Worm (Caenorhabditis elegans) whole organism, L3 larva: ENCODE measurements around the gene decr-1.3.

Experiments used
- R02D3.7 ChIP-seq: fragments of 150-350 bp; optimal IDR thresholded peaks from 2 replicates; lab custom pipeline; 2014; ENCODE audit warnings: missing biosample characterization, missing genetic modification characterization
- ama-1 ChIP-seq: fragments of 150-350 bp; optimal IDR thresholded peaks from 2 replicates; lab custom pipeline; 2018
- ceh-28 ChIP-seq: fragments of 150-350 bp; optimal IDR thresholded peaks from 2 replicates; lab custom pipeline; 2014; ENCODE audit warnings: missing biosample characterization, missing genetic modification reagents, missing genetic modification characterization
- egl-5 ChIP-seq: fragments of 150-350 bp; optimal IDR thresholded peaks from 2 replicates; lab custom pipeline; 2017; ENCODE audit warnings: missing biosample characterization, missing genetic modification reagents, missing genetic modification characterization, inconsistent platforms
- elt-1 ChIP-seq: fragments of 150-350 bp; optimal IDR thresholded peaks from 2 replicates; lab custom pipeline; 2014; ENCODE audit warnings: missing biosample characterization, missing genetic modification characterization
- elt-2 ChIP-seq: sonication (generic microtip); optimal IDR thresholded peaks from 2 replicates; lab custom pipeline; 2016; ENCODE audit warnings: missing genetic modification reagents, mild to moderate bottlenecking, missing genetic modification characterization, missing compliant biosample characterization
- elt-3 ChIP-seq, 3 experiments: fragments of 150-350 bp in 1 of 3; sonication (generic microtip) in 2 of 3; optimal IDR thresholded peaks; 2 replicates in 2 of 3; 4 replicates in 1 of 3; lab custom pipeline; 2014 to 2017; ENCODE audit warnings: missing biosample characterization in 3 of 3, missing genetic modification characterization in 3 of 3
- eor-1 ChIP-seq, 2 experiments: fragments of 150-350 bp; optimal IDR thresholded peaks; 2 replicates each; lab custom pipeline; 2014 to 2018; ENCODE audit warnings: missing biosample characterization in 2 of 2, missing genetic modification characterization in 2 of 2
- fkh-10 ChIP-seq: sonication (generic microtip); optimal IDR thresholded peaks from 2 replicates; lab custom pipeline; 2017; ENCODE audit warnings: missing biosample characterization, missing genetic modification reagents, missing genetic modification characterization
- fkh-2 ChIP-seq: fragments of 150-350 bp; optimal IDR thresholded peaks from 2 replicates; lab custom pipeline; 2014; ENCODE audit warnings: missing biosample characterization, missing genetic modification reagents, missing genetic modification characterization
- fos-1 ChIP-seq: fragments of 150-350 bp; optimal IDR thresholded peaks from 2 replicates; lab custom pipeline; 2014; ENCODE audit warnings: missing biosample characterization, missing genetic modification characterization
- hmg-11 ChIP-seq: sonication (generic microtip); optimal IDR thresholded peaks from 2 replicates; lab custom pipeline; 2016; ENCODE audit warnings: missing genetic modification characterization, missing compliant biosample characterization
- lin-15B ChIP-seq: fragments of 150-350 bp; optimal IDR thresholded peaks from 2 replicates; lab custom pipeline; 2014; ENCODE audit warnings: missing biosample characterization, missing genetic modification characterization
- lin-39 ChIP-seq: fragments of 150-350 bp; optimal IDR thresholded peaks from 2 replicates; lab custom pipeline; 2018; ENCODE audit warnings: missing biosample characterization, missing genetic modification reagents, missing genetic modification characterization
- lsy-12 ChIP-seq: sonication (generic microtip); optimal IDR thresholded peaks from 2 replicates; lab custom pipeline; 2016; ENCODE audit warnings: mild to moderate bottlenecking, missing genetic modification characterization, missing compliant biosample characterization
- mdl-1 ChIP-seq: fragments of 150-350 bp; optimal IDR thresholded peaks from 2 replicates; lab custom pipeline; 2014; ENCODE audit warnings: missing biosample characterization, missing genetic modification characterization
- nfya-1 ChIP-seq: sonication (generic microtip); optimal IDR thresholded peaks from 2 replicates; lab custom pipeline; 2017; ENCODE audit warnings: missing genetic modification characterization, mild to moderate bottlenecking, missing compliant biosample characterization, antibody characterized with exemption, moderate library complexity; ENCODE audit not compliant: insufficient read depth
- nhr-11 ChIP-seq: fragments of 150-350 bp; optimal IDR thresholded peaks from 2 replicates; lab custom pipeline; 2014; ENCODE audit warnings: missing biosample characterization, missing genetic modification characterization
- nhr-12 ChIP-seq: fragments of 150-350 bp; optimal IDR thresholded peaks from 2 replicates; lab custom pipeline; 2014; ENCODE audit warnings: missing biosample characterization, missing genetic modification characterization
- nhr-237 ChIP-seq: fragments of 150-350 bp; optimal IDR thresholded peaks from 2 replicates; lab custom pipeline; 2014; ENCODE audit warnings: missing biosample characterization, missing genetic modification characterization
- nhr-25 ChIP-seq: sonication (generic microtip); optimal IDR thresholded peaks from 2 replicates; lab custom pipeline; 2017; ENCODE audit warnings: missing biosample characterization, missing genetic modification characterization
- nhr-28 ChIP-seq: fragments of 150-350 bp; optimal IDR thresholded peaks from 2 replicates; lab custom pipeline; 2014; ENCODE audit warnings: missing biosample characterization, missing genetic modification characterization
- nhr-43 ChIP-seq: sonication (generic microtip); optimal IDR thresholded peaks from 2 replicates; lab custom pipeline; 2016; ENCODE audit warnings: mild to moderate bottlenecking, missing genetic modification characterization, missing compliant biosample characterization; ENCODE audit not compliant: poor library complexity, severe bottlenecking
- pha-4 ChIP-seq: fragments of 150-350 bp; optimal IDR thresholded peaks from 2 replicates; lab custom pipeline; 2014; ENCODE audit warnings: missing biosample characterization, missing genetic modification reagents, missing genetic modification characterization
- skn-1 ChIP-seq: fragments of 150-350 bp; optimal IDR thresholded peaks from 2 replicates; lab custom pipeline; 2014; ENCODE audit warnings: missing biosample characterization, missing genetic modification characterization
- snpc-4 ChIP-seq: fragments of 150-350 bp; optimal IDR thresholded peaks from 2 replicates; lab custom pipeline; 2014; ENCODE audit warnings: missing biosample characterization, missing genetic modification characterization
- unc-39 ChIP-seq: sonication (generic microtip); optimal IDR thresholded peaks from 4 replicates; lab custom pipeline; 2017; ENCODE audit warnings: missing biosample characterization, missing genetic modification characterization
- unc-62 ChIP-seq: fragments of 150-350 bp; sonication (generic microtip); optimal IDR thresholded peaks from 4 replicates; lab custom pipeline; 2014; ENCODE audit warnings: missing biosample characterization, missing genetic modification reagents, missing genetic modification characterization
- zag-1 ChIP-seq: fragments of 150-350 bp; optimal IDR thresholded peaks from 2 replicates; lab custom pipeline; 2014; ENCODE audit warnings: missing biosample characterization, missing genetic modification characterization
- ztf-11 ChIP-seq: fragments of 150-350 bp; optimal IDR thresholded peaks from 2 replicates; lab custom pipeline; 2014; ENCODE audit warnings: missing biosample characterization, missing genetic modification characterization
- ztf-4 ChIP-seq: fragments of 150-350 bp; optimal IDR thresholded peaks from 2 replicates; lab custom pipeline; 2014; ENCODE audit warnings: missing biosample characterization, missing genetic modification characterization

Gene decr-1.3

ce11 chrII:8170374-8170773, 3.0 kb downstream of the decr-1.3 start, which contains the start of gene T05C12.11:
T05C12.11 (minus strand) TSS chrII:8170474.
- TF ChIP-seq ama-1 (lab: Kevin White, UChicago): no peak

ce11 chrII:8169283-8169682, 4.1 kb downstream of the decr-1.3 start, which contains the start of gene T05C12.15:
T05C12.15 (plus strand) TSS chrII:8169583.
- no peak for TF ChIP-seq lsy-12 (tag; lab: Kevin White, UChicago)

DNA sequence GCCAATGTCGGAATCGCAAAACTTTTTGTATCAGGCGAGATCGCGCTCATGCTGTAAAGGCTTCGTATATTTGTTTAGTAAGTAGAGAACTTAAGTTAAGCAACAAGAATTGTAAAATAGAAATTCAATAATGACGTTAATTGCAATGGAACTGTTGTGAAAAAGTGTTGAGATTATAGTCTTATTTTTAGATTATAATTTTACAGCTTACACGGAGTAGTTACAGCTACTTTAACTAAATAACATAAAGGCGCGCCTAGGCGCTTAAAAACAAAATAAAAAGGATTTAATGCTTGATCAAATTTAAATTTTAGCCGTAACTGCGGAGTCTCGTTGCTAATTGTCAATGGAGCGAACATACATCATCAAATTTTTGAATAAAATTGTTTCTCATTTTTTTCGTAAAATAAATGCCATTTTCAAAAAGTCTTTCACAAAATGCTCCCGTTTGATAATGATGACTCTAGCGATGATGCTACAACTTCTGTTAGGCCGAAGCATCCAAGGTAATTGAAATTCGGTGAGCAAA, 11.2 kb downstream of the decr-1.3 start, which contains the start of the genes emb-27 and rrf-3:
emb-27 (minus strand) TSS at position 51 of the 529 bp plus-strand sequence.
rrf-3 (plus strand) TSS at position 346 of the 529 bp plus-strand sequence.
- peak; percentile 26 for TF ChIP-seq skn-1 (tag; lab: Kevin White, UChicago)
- peak; percentile 50 for TF ChIP-seq nhr-25
- TF ChIP-seq lin-15B (tag; lab: Kevin White, UChicago): peak; percentile 85
- TF ChIP-seq nhr-237 (tag; lab: Kevin White, UChicago): no peak
- TF ChIP-seq unc-39 (tag; lab: Kevin White, UChicago): no peak
- TF ChIP-seq egl-5 (tag; lab: Kevin White, UChicago): peak; percentile 31
- TF ChIP-seq mdl-1: no peak
- TF ChIP-seq snpc-4 (tag; lab: Kevin White, UChicago): no peak
- no peak for TF ChIP-seq ztf-11 (tag; lab: Kevin White, UChicago)
- TF ChIP-seq pha-4 (tag; lab: Kevin White, UChicago): peak; percentile 82
- TF ChIP-seq nfya-1 (tag; lab: Kevin White, UChicago): peak; percentile 61
- no peak for TF ChIP-seq zag-1

DNA sequence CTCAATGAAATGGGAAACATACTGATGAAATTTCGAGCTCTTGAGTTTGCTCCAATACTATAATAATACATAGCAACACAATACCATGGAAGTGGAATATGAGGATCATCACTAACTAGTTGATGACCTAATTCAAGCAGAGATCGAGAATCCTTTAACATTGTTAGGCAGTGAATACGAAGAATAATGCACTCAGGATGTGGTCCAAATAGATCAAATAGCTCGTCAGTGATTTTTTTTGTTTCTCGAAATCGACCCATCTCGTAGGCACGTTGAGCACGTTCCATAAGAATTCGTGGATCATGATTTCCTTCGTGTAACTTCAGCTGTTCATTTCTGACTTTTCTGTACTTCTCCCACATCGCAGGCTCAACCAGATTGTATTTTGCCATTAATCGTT, 12.4 kb downstream of the decr-1.3 start:
- no peak for TF ChIP-seq elt-1 (tag; lab: Kevin White, UChicago)
- no peak for TF ChIP-seq R02D3.7 (tag; lab: Kevin White, UChicago)
- TF ChIP-seq unc-62: no peak
- no peak for TF ChIP-seq ceh-28 (tag; lab: Kevin White, UChicago)
- no peak for TF ChIP-seq fkh-10 (GFP tag; lab: Kevin White, UChicago)
- no peak for TF ChIP-seq nhr-43 (tag; lab: Kevin White, UChicago)
- TF ChIP-seq zag-1: no peak
- TF ChIP-seq fkh-2 (tag; lab: Kevin White, UChicago): no peak
- TF ChIP-seq nhr-12 (tag; lab: Kevin White, UChicago): no peak
- no peak for TF ChIP-seq ztf-4
- no peak for TF ChIP-seq elt-3 (tag; optimal IDR thresholded peaks at IDR 0.05; lab: Kevin White, UChicago)
- TF ChIP-seq egl-5 (tag; lab: Kevin White, UChicago): no peak
- TF ChIP-seq eor-1 (tag; optimal IDR thresholded peaks at IDR 0.05; lab: Kevin White, UChicago): no peak
- TF ChIP-seq hmg-11: no peak
- no peak for TF ChIP-seq nhr-28 (tag; lab: Kevin White, UChicago)

DNA sequence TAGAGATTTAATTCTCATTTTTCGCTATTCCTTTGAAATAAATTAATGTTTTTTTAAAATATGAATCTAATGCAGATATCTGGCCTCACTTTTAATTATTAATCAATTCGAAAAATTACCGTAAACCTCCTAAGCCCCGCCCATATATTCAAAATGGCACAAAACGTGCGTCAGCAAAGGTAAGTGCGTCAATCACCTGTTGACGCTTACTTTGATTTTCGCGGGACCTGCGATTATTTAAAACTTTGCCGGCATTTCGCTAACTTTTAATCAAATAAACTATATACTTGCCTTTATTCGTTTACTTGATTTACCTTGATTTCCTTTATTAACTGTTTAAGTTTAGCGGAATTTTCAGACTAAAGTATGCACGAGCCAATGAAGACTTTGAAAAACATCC, 15.4 kb downstream of the decr-1.3 start, which contains the start of gene pch-2:
pch-2 (plus strand) TSS at position 359 of the 400 bp plus-strand sequence.
- peak; percentile 53 for TF ChIP-seq snpc-4 (tag; lab: Kevin White, UChicago)
- no peak for TF ChIP-seq lsy-12 (tag; lab: Kevin White, UChicago)
- TF ChIP-seq lin-39 (tag; lab: Kevin White, UChicago): peak; percentile 13
- peak; percentile 33 for TF ChIP-seq nhr-43 (tag; lab: Kevin White, UChicago)
- peak; percentile 11 for TF ChIP-seq elt-2 (tag; lab: Kevin White, UChicago)
- TF ChIP-seq fos-1: no peak
- TF ChIP-seq pha-4 (tag; lab: Kevin White, UChicago): peak; percentile 59
- TF ChIP-seq lin-15B (tag; lab: Kevin White, UChicago): peak; percentile 70
- TF ChIP-seq fkh-2 (tag; lab: Kevin White, UChicago): no peak
- peak; percentile 53 for TF ChIP-seq nhr-25
- TF ChIP-seq nfya-1 (tag; lab: Kevin White, UChicago): peak; percentile 71
- TF ChIP-seq, all 47 proteins: peak for 8

ce11 chrII:8156845-8157373, 16.4 kb downstream of the decr-1.3 start, which contains the start of the genes tub-1 and tmem-138:
tub-1 (minus strand) TSS chrII:8156945.
tmem-138 (plus strand) TSS chrII:8157323.
- TF ChIP-seq nhr-11 (tag; lab: Kevin White, UChicago) (peak; percentile 44), mdl-1 (no peak)
